Fruit fly (Drosophila melanogaster): Measurements from ENCODE around the gene Tpr2.

dm6 chr2L:16442620-16443019 lies 48.7 kb upstream of the Tpr2 start:
- no peak for TF ChIP-seq CG8478 (optimal IDR thresholded peaks at IDR 0.05)
- no peak for TF ChIP-seq CTCF (optimal IDR thresholded peaks at IDR 0.05)
